Fruit fly (Drosophila melanogaster) ovary, adult (tissue): ENCODE data around the gene CG6652.

Experiments used
- CG17801 ChIP-seq: fragments of 200-800 bp; optimal IDR thresholded peaks from 2 replicates; lab custom pipeline; 2019; ENCODE audit warnings: missing biosample characterization, mild to moderate bottlenecking, missing genetic modification characterization, moderate library complexity; ENCODE audit not compliant: partially characterized antibody

The CG6652 gene

DNA sequence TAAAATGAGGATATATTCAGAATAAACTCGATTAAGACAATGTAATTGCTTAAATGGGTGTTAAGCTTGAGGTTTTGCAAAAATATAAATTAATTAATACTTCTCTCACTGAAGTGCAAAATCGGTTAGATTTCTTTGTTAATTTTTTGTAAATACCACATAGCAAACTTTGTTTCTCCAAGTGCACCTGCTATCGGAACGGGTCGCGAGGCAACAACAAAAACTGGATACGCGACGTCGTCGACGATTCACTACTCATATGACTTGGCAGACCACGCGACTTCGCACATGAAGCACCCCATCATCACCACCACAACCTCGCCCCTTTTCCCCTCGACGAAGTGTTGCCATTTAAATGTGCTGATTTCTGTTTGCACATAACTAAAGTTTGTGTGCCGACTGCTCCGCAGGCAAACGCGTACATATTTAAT, 15.6 kb downstream of the CG6652 start:
- TF ChIP-seq CG17801 (GFP tag; lab: Kevin White, UChicago), result peak; percentile 15

DNA sequence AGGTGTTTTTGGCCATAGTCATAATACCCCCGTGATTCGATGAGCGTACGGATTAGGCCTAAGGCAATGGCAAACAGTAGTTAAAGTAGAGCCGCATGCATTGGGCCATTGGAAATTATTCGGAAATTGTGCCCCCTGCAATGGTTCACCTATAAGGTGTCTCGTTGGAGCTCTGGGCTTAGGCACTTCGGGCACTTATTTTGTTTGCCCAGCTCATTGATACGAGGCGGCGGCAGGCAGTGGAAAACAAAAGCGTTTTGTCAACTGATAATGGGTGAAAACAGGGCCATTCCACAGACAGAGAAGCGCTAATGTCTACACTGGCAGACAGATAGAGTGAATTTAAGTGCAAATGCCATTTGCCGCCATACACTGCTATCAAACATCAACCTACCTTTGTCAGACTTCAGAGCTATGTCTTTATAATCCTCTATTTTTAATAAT, 16.4 kb downstream of the CG6652 start:
- no peak for TF ChIP-seq CG17801 (GFP tag; lab: Kevin White, UChicago)

DNA sequence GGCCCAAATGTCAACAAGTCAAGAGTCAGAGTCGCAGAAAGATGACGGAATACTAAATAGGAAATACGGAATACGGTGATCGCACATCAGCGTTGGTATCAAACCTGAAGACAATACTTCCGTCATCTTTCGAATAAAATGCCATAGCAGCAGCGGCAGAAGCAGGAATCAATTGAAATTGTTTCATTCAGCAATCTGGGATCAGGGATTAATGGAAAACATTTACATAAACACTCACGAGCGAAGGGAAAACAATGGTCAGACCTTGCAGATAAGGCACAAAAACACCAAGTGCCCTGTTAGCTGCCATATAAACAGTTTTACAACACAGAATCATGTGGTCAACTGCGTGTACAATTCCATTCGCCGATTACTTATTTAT, 17.2 kb downstream of the CG6652 start:
- TF ChIP-seq CG17801 (GFP tag; lab: Kevin White, UChicago), result no peak

DNA sequence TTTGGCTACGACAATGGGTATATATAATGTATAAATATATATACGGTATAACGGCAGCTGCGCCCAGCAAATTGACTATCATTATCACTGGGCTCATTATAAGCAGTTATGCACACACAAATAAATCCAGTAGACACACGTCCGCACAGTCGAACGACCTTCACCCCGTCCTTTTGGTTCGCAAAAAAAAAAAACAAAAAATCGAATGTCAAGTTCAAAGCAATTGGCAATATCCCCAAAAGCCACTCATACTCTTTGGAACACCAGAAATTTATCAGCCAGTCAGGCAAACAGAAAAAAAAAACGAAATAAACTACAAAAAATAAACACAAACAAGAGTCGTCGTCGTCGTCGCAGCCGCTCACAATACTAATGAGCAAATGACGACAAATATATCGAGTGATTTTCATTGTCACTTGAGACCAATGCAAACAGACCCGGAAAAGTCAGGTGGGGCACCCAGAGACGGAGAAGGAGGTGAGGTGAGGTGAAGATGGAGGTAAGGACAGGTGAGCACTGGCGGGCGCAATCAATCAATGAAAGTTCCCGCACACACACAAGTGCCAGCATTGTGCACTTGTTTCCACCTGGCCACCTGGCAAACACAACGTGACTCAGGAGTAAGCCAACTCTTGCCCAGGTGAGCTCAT, 17.8 kb downstream of the CG6652 start:
- TF ChIP-seq CG17801 (GFP tag; lab: Kevin White, UChicago), result no peak

dm6 chr3L:17004218-17004759, 18.4 kb downstream of the CG6652 start:
- TF ChIP-seq CG17801 (GFP tag; lab: Kevin White, UChicago), result no peak

DNA sequence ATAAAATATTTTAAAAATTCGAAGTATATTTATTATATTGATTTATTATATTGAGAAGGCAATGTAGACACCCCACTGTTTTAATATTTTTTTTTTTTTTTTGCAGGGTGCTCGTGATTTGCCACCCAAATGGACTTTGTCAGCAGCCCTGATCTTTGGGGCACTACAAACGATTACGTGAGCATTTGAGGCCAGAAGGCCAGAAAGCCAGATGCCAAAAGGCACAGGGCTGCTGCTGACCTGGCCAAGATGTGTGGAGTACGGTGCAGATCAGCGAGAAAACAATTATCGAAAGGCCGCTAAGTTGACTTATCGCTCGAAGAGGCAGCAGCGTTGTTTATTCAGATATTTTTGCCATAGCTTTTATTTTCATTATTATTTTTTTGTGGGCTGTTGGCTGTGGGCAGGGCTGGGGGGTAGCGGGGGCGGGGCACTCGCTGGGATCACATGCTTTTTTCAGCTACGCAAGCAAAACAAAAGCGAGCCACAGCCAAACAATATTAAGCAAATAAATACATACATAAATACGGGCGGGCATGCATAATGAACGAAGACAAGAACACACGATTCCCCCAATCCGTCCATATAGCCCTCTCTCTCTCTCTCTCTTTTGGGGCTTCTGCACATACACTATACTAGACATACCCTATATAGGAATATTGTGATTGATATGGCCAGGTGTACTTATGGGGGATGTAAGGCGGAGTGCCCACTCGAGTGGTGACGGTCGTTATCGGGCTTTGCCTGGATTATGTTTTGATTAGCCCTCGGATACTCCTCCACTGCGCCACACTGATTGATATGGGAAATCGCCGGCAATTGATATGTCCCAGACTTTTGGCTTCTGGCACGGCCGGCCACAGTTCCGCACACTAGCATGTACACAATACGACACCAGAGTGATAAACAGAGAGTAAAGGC, 19.1 kb downstream of the CG6652 start:
- peak; percentile 29 for TF ChIP-seq CG17801 (GFP tag; lab: Kevin White, UChicago)

dm6 chr3L:17002140-17002849, 20.4 kb downstream of the CG6652 start:
- no peak for TF ChIP-seq CG17801 (GFP tag; lab: Kevin White, UChicago)

dm6 chr3L:17001055-17001454, 21.6 kb downstream of the CG6652 start:
- TF ChIP-seq CG17801 (GFP tag; lab: Kevin White, UChicago), result no peak

DNA sequence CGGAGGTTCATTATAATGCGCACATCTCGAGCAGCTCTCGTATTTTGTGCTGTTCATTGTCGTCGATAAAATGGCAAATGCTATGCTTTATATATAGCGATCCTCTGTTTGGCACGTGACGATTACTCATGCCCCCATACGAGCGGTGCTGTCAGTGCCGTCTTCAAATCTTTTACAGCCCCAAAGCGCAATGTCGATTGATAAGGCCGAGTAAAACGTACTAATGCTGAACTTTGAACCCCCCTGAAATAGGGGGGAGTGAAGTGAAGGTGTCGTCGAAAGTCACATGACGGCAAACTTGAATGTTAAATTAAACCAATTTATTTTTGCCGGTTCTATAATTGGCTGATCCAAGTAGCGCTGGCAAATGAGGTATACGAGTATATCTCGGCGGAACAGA, 22.4 kb downstream of the CG6652 start:
- TF ChIP-seq CG17801 (GFP tag; lab: Kevin White, UChicago), result peak; percentile 33

DNA sequence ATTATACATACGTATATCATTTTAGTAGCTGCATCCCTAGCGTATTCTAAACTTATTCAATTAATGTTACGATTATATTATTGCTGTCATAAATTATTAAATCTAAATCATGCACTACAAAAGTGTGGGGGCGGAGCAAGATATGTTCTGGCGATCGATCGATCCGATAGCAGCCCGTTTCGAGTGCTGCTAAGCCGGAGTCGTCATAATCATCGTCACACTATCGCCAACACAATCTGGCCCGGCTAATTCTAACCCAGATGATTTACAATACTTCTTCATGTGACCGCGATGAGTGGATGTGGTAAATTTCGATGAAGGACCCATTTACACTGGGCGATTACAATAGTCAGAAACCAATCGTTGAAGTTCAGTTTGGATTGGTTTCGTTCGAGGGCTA, 27.9 kb downstream of the CG6652 start:
- TF ChIP-seq CG17801 (GFP tag; lab: Kevin White, UChicago), result no peak

DNA sequence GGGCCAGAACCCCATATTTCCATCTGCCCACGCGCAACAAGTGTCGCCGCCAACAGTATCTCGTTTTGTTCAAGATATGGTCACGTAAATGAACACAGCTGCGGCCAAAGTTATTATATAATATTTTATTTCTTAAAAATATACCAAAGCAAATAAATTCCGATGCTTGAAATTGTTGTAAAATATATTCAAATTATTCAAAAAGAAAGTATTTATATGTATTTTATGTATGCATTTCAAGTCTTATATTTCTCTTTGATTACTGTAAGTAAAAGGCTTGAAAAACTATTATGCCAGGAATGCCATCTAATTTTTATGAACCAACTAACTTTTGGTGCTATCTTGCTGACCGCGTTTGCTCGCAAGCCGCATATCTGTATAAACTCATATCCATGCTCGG, 33.5 kb downstream of the CG6652 start:
- TF ChIP-seq CG17801 (GFP tag; lab: Kevin White, UChicago), result no peak

DNA sequence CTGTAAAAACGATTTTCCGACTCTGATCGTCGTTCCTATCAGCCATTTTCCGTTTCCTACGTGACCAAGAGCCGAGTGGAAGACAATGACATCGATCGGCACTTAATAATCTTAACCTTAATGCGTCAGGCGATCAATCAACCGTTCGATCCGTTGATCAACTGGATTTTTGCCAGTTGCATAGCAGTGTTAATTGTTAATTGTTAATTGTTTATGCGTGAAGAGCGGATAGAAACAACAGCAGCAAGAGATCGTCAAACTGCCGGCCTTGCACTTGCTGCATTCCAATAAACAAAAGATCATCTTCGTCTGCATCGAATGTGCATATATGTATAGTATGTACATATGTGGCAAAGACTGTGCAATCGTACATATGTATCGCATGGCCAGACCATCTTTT, 34.1 kb downstream of the CG6652 start:
- no peak for TF ChIP-seq CG17801 (GFP tag; lab: Kevin White, UChicago)

dm6 chr3L:16987347-16987746, 35.3 kb downstream of the CG6652 start:
- TF ChIP-seq CG17801 (GFP tag; lab: Kevin White, UChicago), result no peak

dm6 chr3L:16986062-16987013, 36.3 kb downstream of the CG6652 start:
- TF ChIP-seq CG17801 (GFP tag; lab: Kevin White, UChicago), result no peak
